ENCODE assay signal across 1 fruit fly cellular context in the genomic region with DNA sequence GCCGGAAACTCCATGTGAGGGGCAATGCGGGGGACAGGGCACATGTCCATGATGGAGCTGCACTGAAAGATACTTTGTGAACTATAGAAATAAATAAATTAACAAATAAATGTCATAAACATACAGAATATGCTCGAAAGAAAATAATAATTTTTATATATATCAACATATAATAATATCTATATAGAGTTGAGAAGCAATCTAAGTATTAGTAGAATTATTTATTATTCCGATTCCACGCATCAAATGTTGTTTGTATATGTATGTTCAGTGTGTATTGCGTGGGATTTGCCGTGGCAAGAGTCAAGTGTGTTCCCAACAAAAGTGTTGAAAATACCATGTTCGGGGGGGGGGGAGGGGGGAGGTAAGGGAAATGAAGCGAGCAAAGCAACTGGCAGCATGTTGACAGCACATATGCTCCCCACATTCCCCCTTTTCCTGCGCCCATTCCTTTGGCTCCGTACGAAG.
TF ChIP-seq lines count a peak whose summit lies in the region.

No protein-coding gene starts in this region.

TF ChIP-seq in whole organism, embryonic, 481 proteins besides CTCF, POLR2A, EP300 and RAD21 (continued from another document):
- TF ChIP-seq row (GFP tag; IDR thresholded peaks at IDR 0.05; lab: Robert Waterston, UW) (peak; percentile 58; the same call in 2 of the 3 replicates), CG7839 (tag; optimal IDR thresholded peaks at IDR 0.05; lab: Kevin White, UChicago) (peak; percentile 38), Sox102F (GFP tag; optimal IDR thresholded peaks at IDR 0.05; lab: Kevin White, UChicago) (peak; percentile 58), Fer3 (tag; optimal IDR thresholded peaks at IDR 0.05; lab: Kevin White, UChicago) (no peak), gcm (GFP tag; optimal IDR thresholded peaks at IDR 0.05; lab: Kevin White, UChicago) (peak; percentile 41), ci (GFP tag; IDR thresholded peaks at IDR 0.05; lab: Robert Waterston, UW) (no peak), CG2129 (GFP tag; IDR thresholded peaks at IDR 0.05; lab: Robert Waterston, UW; ENCODE audit: partially characterized antibody) (no peak), CG3163 (GFP tag; optimal IDR thresholded peaks at IDR 0.05; lab: Kevin White, UChicago) (no peak), CG2202 (tag; optimal IDR thresholded peaks at IDR 0.05; lab: Kevin White, UChicago) (peak; percentile 28), CG14710 (tag; optimal IDR thresholded peaks at IDR 0.05; lab: Kevin White, UChicago) (peak; percentile 17), CG12391 (tag; optimal IDR thresholded peaks at IDR 0.05; lab: Kevin White, UChicago) (peak; percentile 66), CG11504 (tag; optimal IDR thresholded peaks at IDR 0.05; lab: Kevin White, UChicago) (peak; percentile 88), wdn (GFP tag; IDR thresholded peaks at IDR 0.05; lab: Robert Waterston, UW) (no peak), salm (tag; optimal IDR thresholded peaks at IDR 0.05; lab: Kevin White, UChicago) (peak; percentile 5), dpn (GFP tag; optimal IDR thresholded peaks at IDR 0.05; lab: Kevin White, UChicago) (peak in 1 of 2 experiments; percentile 1), mam (GFP tag; optimal IDR thresholded peaks at IDR 0.05; lab: Kevin White, UChicago) (no peak), D (optimal IDR thresholded peaks at IDR 0.05; lab: Kevin White, UChicago) (no peak), D (GFP tag; optimal IDR thresholded peaks at IDR 0.05; lab: Kevin White, UChicago) (no peak), CG31224 (GFP tag; IDR thresholded peaks at IDR 0.05; lab: Robert Waterston, UW) (no peak), Hr78 (GFP tag; optimal IDR thresholded peaks at IDR 0.05; lab: Kevin White, UChicago) (peak in 1 of 2 experiments; percentile 36), CG6254 (GFP tag; optimal IDR thresholded peaks at IDR 0.05; lab: Kevin White, UChicago) (peak; percentile 31), CG10565 (GFP tag; optimal IDR thresholded peaks at IDR 0.05; lab: Kevin White, UChicago) (no peak), gem (tag; optimal IDR thresholded peaks at IDR 0.05; lab: Kevin White, UChicago) (peak; percentile 68), CG34422 (GFP tag; IDR thresholded peaks at IDR 0.05; lab: Robert Waterston, UW) (no peak), CG9727 (GFP tag; optimal IDR thresholded peaks at IDR 0.05; lab: Kevin White, UChicago) (peak; percentile 30), maf-S (GFP tag; optimal IDR thresholded peaks at IDR 0.05; lab: Kevin White, UChicago) (no peak), CG12104 (GFP tag; optimal IDR thresholded peaks at IDR 0.05; lab: Kevin White, UChicago) (no peak), wek (GFP tag; optimal IDR thresholded peaks at IDR 0.05; lab: Kevin White, UChicago) (no peak), unpg (GFP tag; optimal IDR thresholded peaks at IDR 0.05; lab: Kevin White, UChicago) (peak; percentile 39), CG33557 (GFP tag; optimal IDR thresholded peaks at IDR 0.05; lab: Kevin White, UChicago) (peak; percentile 22), Dip3 (GFP tag; optimal IDR thresholded peaks at IDR 0.05; lab: Kevin White, UChicago) (no peak), Lpt (GFP tag; optimal IDR thresholded peaks at IDR 0.05; lab: Kevin White, UChicago) (no peak), Tbp (GFP tag; optimal IDR thresholded peaks at IDR 0.05; lab: Kevin White, UChicago) (no peak), NC2β (GFP tag; optimal IDR thresholded peaks at IDR 0.05; lab: Kevin White, UChicago) (no peak), CG7928 (GFP tag; optimal IDR thresholded peaks at IDR 0.05; lab: Kevin White, UChicago) (no peak), CG18262 (tag; optimal IDR thresholded peaks at IDR 0.05; lab: Kevin White, UChicago) (peak; percentile 77), zen (tag; optimal IDR thresholded peaks at IDR 0.05; lab: Kevin White, UChicago) (no peak), dysf (GFP tag; IDR thresholded peaks at IDR 0.05; lab: Robert Waterston, UW) (0 out of 3 replicates have a peak, but pooled peaks have one; percentile 8), sqz (GFP tag; optimal IDR thresholded peaks at IDR 0.05; lab: Kevin White, UChicago) (no peak), CG6854 (GFP tag; optimal IDR thresholded peaks at IDR 0.05; lab: Kevin White, UChicago) (no peak), schlank (tag; optimal IDR thresholded peaks at IDR 0.05; lab: Kevin White, UChicago) (no peak), CG7786 (GFP tag; optimal IDR thresholded peaks at IDR 0.05; lab: Kevin White, UChicago) (no peak), vnd (GFP tag; IDR thresholded peaks at IDR 0.05; lab: Robert Waterston, UW; ENCODE audit: partially characterized antibody) (no peak), sc (optimal IDR thresholded peaks at IDR 0.05; lab: Kevin White, UChicago) (no peak), sc (GFP tag; optimal IDR thresholded peaks at IDR 0.05; lab: Kevin White, UChicago) (peak; percentile 1), pan (optimal IDR thresholded peaks at IDR 0.05; lab: Kevin White, UChicago) (no peak), pan (GFP tag; optimal IDR thresholded peaks at IDR 0.05 in 1 of 2, IDR thresholded peaks at IDR 0.05 in 1 of 2) (peak in 1 of 2 experiments; percentile 15), wor (GFP tag; IDR thresholded peaks at IDR 0.05; lab: Robert Waterston, UW) (no peak), Asciz (GFP tag; optimal IDR thresholded peaks at IDR 0.05; lab: Kevin White, UChicago) (peak; percentile 45), CG4854 (GFP tag; optimal IDR thresholded peaks at IDR 0.05; lab: Kevin White, UChicago) (no peak), Hmr (GFP tag; optimal IDR thresholded peaks at IDR 0.05; lab: Kevin White, UChicago) (no peak), nmo (GFP tag; optimal IDR thresholded peaks at IDR 0.05; lab: Kevin White, UChicago) (peak; percentile 48), twi (tag; optimal IDR thresholded peaks at IDR 0.05; lab: Kevin White, UChicago) (peak; percentile 64), Hr51 (GFP tag; optimal IDR thresholded peaks at IDR 0.05; lab: Kevin White, UChicago) (peak in 1 of 2 experiments; percentile 45), org-1 (GFP tag; optimal IDR thresholded peaks at IDR 0.05; lab: Kevin White, UChicago) (no peak), crp (GFP tag; optimal IDR thresholded peaks at IDR 0.05; lab: Kevin White, UChicago) (no peak), sr (GFP tag; IDR thresholded peaks at IDR 0.05; lab: Robert Waterston, UW) (peak; percentile 71; the same call in 1 of the 3 replicates), CG15601 (tag; optimal IDR thresholded peaks at IDR 0.05; lab: Kevin White, UChicago) (peak; percentile 33), fd96Cb (tag; optimal IDR thresholded peaks at IDR 0.05; lab: Kevin White, UChicago) (peak; percentile 5), Ssrp (tag; optimal IDR thresholded peaks at IDR 0.05; lab: Kevin White, UChicago) (peak; percentile 25), CG2712 (tag; optimal IDR thresholded peaks at IDR 0.05; lab: Kevin White, UChicago) (peak; percentile 77), CG15269 (tag; optimal IDR thresholded peaks at IDR 0.05; lab: Kevin White, UChicago) (peak; percentile 26), gsb-n (tag; optimal IDR thresholded peaks at IDR 0.05; lab: Kevin White, UChicago) (peak; percentile 50), CG1603 (tag; optimal IDR thresholded peaks at IDR 0.05; lab: Kevin White, UChicago) (no peak), CG6813 (GFP tag; optimal IDR thresholded peaks at IDR 0.05; lab: Kevin White, UChicago) (no peak), Gug (GFP tag; IDR thresholded peaks at IDR 0.05; lab: Robert Waterston, UW) (no peak), bsh (GFP tag; optimal IDR thresholded peaks at IDR 0.05; lab: Kevin White, UChicago) (peak in 1 of 2 experiments; percentile 70), Ravus (GFP tag; IDR thresholded peaks at IDR 0.05; lab: Robert Waterston, UW) (no peak), CG5953 (GFP tag; IDR thresholded peaks at IDR 0.05; lab: Robert Waterston, UW) (no peak), CG5245 (GFP tag; optimal IDR thresholded peaks at IDR 0.05; lab: Kevin White, UChicago) (no peak), dmrt11E (tag; optimal IDR thresholded peaks at IDR 0.05; lab: Kevin White, UChicago) (peak; percentile 70), CG17361 (GFP tag; IDR thresholded peaks at IDR 0.05; lab: Robert Waterston, UW) (peak; percentile 66), NC2α (GFP tag; optimal IDR thresholded peaks at IDR 0.05; lab: Kevin White, UChicago) (no peak), pzg (GFP tag; optimal IDR thresholded peaks at IDR 0.05; lab: Kevin White, UChicago) (no peak), phol (tag; optimal IDR thresholded peaks at IDR 0.05; lab: Kevin White, UChicago) (peak; percentile 21), CG6689 (GFP tag; IDR thresholded peaks at IDR 0.05; lab: Robert Waterston, UW) (0 out of 2 replicates have a peak, but pooled peaks have one; percentile 33), bowl (GFP tag; IDR thresholded peaks at IDR 0.05; lab: Robert Waterston, UW) (no peak), fu2 (GFP tag; optimal IDR thresholded peaks at IDR 0.05; lab: Kevin White, UChicago) (no peak), btn (GFP tag; optimal IDR thresholded peaks at IDR 0.05; lab: Kevin White, UChicago) (no peak), CG10431 (GFP tag; optimal IDR thresholded peaks at IDR 0.05; lab: Kevin White, UChicago) (no peak), grn (GFP tag; optimal IDR thresholded peaks at IDR 0.05; lab: Kevin White, UChicago) (no peak), HLH3B (GFP tag; IDR thresholded peaks at IDR 0.05; lab: Robert Waterston, UW) (0 out of 2 replicates have a peak, but pooled peaks have one; percentile 8), D19A (tag; optimal IDR thresholded peaks at IDR 0.05; lab: Kevin White, UChicago) (peak; percentile 63), luna (GFP tag; optimal IDR thresholded peaks at IDR 0.05; lab: Kevin White, UChicago) (no peak), CG9437 (GFP tag; optimal IDR thresholded peaks at IDR 0.05; lab: Kevin White, UChicago) (peak; percentile 23), PHDP (tag; optimal IDR thresholded peaks at IDR 0.05; lab: Kevin White, UChicago) (peak; percentile 27), az2 (GFP tag; optimal IDR thresholded peaks at IDR 0.05; lab: Kevin White, UChicago) (peak; percentile 34), odd (GFP tag; optimal IDR thresholded peaks at IDR 0.05; lab: Kevin White, UChicago) (no peak), Dbx (GFP tag; IDR thresholded peaks at IDR 0.05; lab: Robert Waterston, UW) (no peak), Dip2 (GFP tag; IDR thresholded peaks at IDR 0.05; lab: Robert Waterston, UW) (no peak), CG12659 (GFP tag; optimal IDR thresholded peaks at IDR 0.05; lab: Kevin White, UChicago) (peak; percentile 10), E2f2 (GFP tag; IDR thresholded peaks at IDR 0.05; lab: Robert Waterston, UW) (peak; percentile 12; the same call in 1 of the 2 replicates), CG14965 (GFP tag; optimal IDR thresholded peaks at IDR 0.05; lab: Kevin White, UChicago; ENCODE audit: borderline replicate concordance) (no peak), CG30431 (GFP tag; optimal IDR thresholded peaks at IDR 0.05; lab: Kevin White, UChicago) (no peak), al (GFP tag; IDR thresholded peaks at IDR 0.05; lab: Robert Waterston, UW) (no peak), CG17912 (GFP tag; optimal IDR thresholded peaks at IDR 0.05; lab: Kevin White, UChicago) (no peak), Spps (tag; optimal IDR thresholded peaks at IDR 0.05; lab: Kevin White, UChicago) (peak; percentile 17), CG17359 (tag; optimal IDR thresholded peaks at IDR 0.05; lab: Kevin White, UChicago) (peak; percentile 13), ken (GFP tag; IDR thresholded peaks at IDR 0.05; lab: Robert Waterston, UW) (no peak), zf30C (GFP tag; optimal IDR thresholded peaks at IDR 0.05; lab: Kevin White, UChicago) (peak; percentile 38), Deaf1 (tag; optimal IDR thresholded peaks at IDR 0.05; lab: Kevin White, UChicago) (peak; percentile 2), Ets65A (GFP tag; lab: Kevin White, UChicago) (no peak), Dfd (GFP tag; optimal IDR thresholded peaks at IDR 0.05; lab: Kevin White, UChicago) (no peak), CG2199 (GFP tag; IDR thresholded peaks at IDR 0.05; lab: Robert Waterston, UW) (0 out of 3 replicates have a peak, but pooled peaks have one; percentile 28), lbe (GFP tag; optimal IDR thresholded peaks at IDR 0.05; lab: Kevin White, UChicago) (no peak), CG8478 (optimal IDR thresholded peaks at IDR 0.05; lab: Kevin White, UChicago) (no peak), Hr3 (GFP tag; optimal IDR thresholded peaks at IDR 0.05; lab: Kevin White, UChicago) (peak; percentile 3), CG4424 (GFP tag; optimal IDR thresholded peaks at IDR 0.05; lab: Kevin White, UChicago) (peak; percentile 11)
